Worm (Caenorhabditis elegans) whole organism, midembryonic: ENCODE results near the gene fbxa-66.

Experiments
- med-1 ChIP-seq: sonication (generic microtip); optimal IDR thresholded peaks from 2 replicates; lab custom pipeline; 2017; ENCODE audit warnings: missing genetic modification characterization, mild to moderate bottlenecking, missing compliant biosample characterization, antibody characterized with exemption, missing genetic modification reagents; ENCODE audit not compliant: insufficient read depth
- ref-1 ChIP-seq: fragments of 200-800 bp; sonication (Bioruptor generic); conservative IDR thresholded peaks from 2 replicates; pipeline ENCODE4 v1.3.6; 2022; ENCODE audit warnings: missing genetic modification reagents, missing genetic modification characterization, missing compliant biosample characterization
- ztf-23 ChIP-seq: fragments of 200-800 bp; sonication (Bioruptor generic); IDR thresholded peaks from 2 replicates; pipeline ENCODE4 v1.3.6; 2022; ENCODE audit warnings: missing genetic modification reagents, missing genetic modification characterization, missing compliant biosample characterization

- TF ChIP-seq ztf-23 (GFP tag; lab: Robert Waterston, UW) (no peak), ref-1 (GFP tag; lab: Robert Waterston, UW) (no peak), med-1 (no peak)
Measured at ce11 chrIII:2279457-2279856, 34.4 kb downstream of the fbxa-66 start, which contains the start of gene Y54F10BM.23.
